Worm (Caenorhabditis elegans) whole organism, L4/young adult: ENCODE measurements around the gene unc-58.

Source experiments
- W03F9.2 ChIP-seq: fragments of 150-350 bp; optimal IDR thresholded peaks from 2 replicates; lab custom pipeline; 2014; ENCODE audit warnings: missing biosample characterization, missing genetic modification characterization
- dao-5 ChIP-seq: sonication (generic microtip); optimal IDR thresholded peaks from 2 replicates; lab custom pipeline; 2016; ENCODE audit warnings: missing genotype, missing genetic modification characterization, moderate library complexity, missing compliant biosample characterization
- him-1 ChIP-seq: sonication (generic microtip); optimal IDR thresholded peaks from 2 replicates; lab custom pipeline; 2016; ENCODE audit warnings: missing genotype, missing genetic modification reagents, missing genetic modification characterization, missing compliant biosample characterization

DNA sequence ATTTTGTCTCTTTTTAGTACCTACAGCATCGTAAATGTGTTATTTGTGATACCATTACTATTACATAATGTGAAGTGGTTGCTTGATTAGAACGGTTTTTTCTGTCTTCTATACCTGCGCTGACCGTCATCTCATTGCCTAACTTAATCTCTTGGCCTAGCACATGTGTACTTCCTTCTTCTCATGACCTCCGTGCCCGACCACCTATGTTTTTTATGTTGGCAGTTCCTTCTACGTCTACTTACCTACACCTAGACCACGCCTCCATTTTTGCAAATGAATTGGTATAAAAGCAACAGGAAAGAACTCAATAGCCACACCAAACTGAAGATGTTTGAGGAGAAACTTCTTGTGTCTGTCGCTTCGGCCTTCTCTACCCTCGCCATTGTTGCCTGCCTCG lies 55.7 kb downstream of the unc-58 start, which contains the start of gene col-176:
- no peak for TF ChIP-seq dao-5 (tag; lab: Kevin White, UChicago)
- TF ChIP-seq him-1 (tag; lab: Kevin White, UChicago), result no peak
- TF ChIP-seq W03F9.2 (tag; lab: Kevin White, UChicago), result no peak
